Worm (Caenorhabditis elegans) whole organism, late embryonic: ENCODE measurements around the gene F58D12.1.

Experiments used
- T23F11.4 ChIP-seq: fragments of 200-800 bp; sonication (Bioruptor generic); optimal IDR thresholded peaks from 2 replicates; lab custom pipeline; 2018; ENCODE audit warnings: mild to moderate bottlenecking, missing genetic modification characterization, missing compliant biosample characterization
- ceh-45 ChIP-seq: fragments of 200-800 bp; sonication (Bioruptor generic); IDR thresholded peaks from 2 replicates; pipeline ENCODE4 v1.3.6; 2022; ENCODE audit warnings: missing genetic modification reagents, missing genetic modification characterization, missing compliant biosample characterization
- ceh-9 ChIP-seq: sonication (generic microtip); optimal IDR thresholded peaks from 2 replicates; lab custom pipeline; 2016; ENCODE audit warnings: mild to moderate bottlenecking, missing genetic modification characterization, inconsistent platforms, missing compliant biosample characterization
- hlh-30 ChIP-seq: sonication (generic microtip); optimal IDR thresholded peaks from 2 replicates; lab custom pipeline; 2017; ENCODE audit warnings: antibody characterized with exemption, missing genetic modification characterization, missing compliant biosample characterization; ENCODE audit not compliant: insufficient read depth
- unc-55 ChIP-seq: sonication (generic microtip); optimal IDR thresholded peaks from 2 replicates; lab custom pipeline; 2017; ENCODE audit warnings: missing biosample characterization, missing genetic modification reagents, missing genetic modification characterization

- TF ChIP-seq ceh-9, result no peak
- no peak for TF ChIP-seq T23F11.4 (GFP tag; lab: Kevin White, UChicago)
- TF ChIP-seq hlh-30 (tag; lab: Kevin White, UChicago), result no peak
- TF ChIP-seq ceh-45 (GFP tag; lab: Robert Waterston, UW), result no peak
- TF ChIP-seq unc-55 (GFP tag; lab: Kevin White, UChicago), result no peak
Measured at ce11 chrV:14092403-14092802, 43.0 kb downstream of the F58D12.1 start, which contains the start of gene D1086.3.
